Fruit fly (Drosophila melanogaster) whole organism, prepupa: Measurements from ENCODE around the gene CG6788.

Experiments
- Blimp-1 ChIP-seq: fragments of 200-800 bp; sonication (Bioruptor generic); optimal IDR thresholded peaks from 3 replicates; lab custom pipeline; 2017; ENCODE audit warnings: missing biosample characterization, missing genetic modification characterization, mild to moderate bottlenecking, moderate library complexity, missing genetic modification reagents
- CG10669 ChIP-seq: fragments of 200-800 bp; sonication (Bioruptor generic); optimal IDR thresholded peaks from 3 replicates; lab custom pipeline; 2018; ENCODE audit warnings: missing biosample characterization, mild to moderate bottlenecking, missing genetic modification characterization, moderate library complexity
- CG11294 ChIP-seq: fragments of 200-800 bp; sonication (Bioruptor generic); IDR thresholded peaks from 2 replicates; pipeline ENCODE4 v1.3.6; 2022; ENCODE audit warnings: missing biosample characterization, missing genetic modification characterization
- CG11762 ChIP-seq: fragments of 200-800 bp; sonication (Bioruptor generic); optimal IDR thresholded peaks from 3 replicates; lab custom pipeline; 2016; ENCODE audit warnings: missing biosample characterization, missing genetic modification characterization; ENCODE audit not compliant: insufficient read depth
- CG1621 ChIP-seq: fragments of 200-800 bp; sonication (Bioruptor generic); optimal IDR thresholded peaks from 3 replicates; lab custom pipeline; 2018; ENCODE audit warnings: missing biosample characterization, mild to moderate bottlenecking, missing genetic modification characterization
- CG16779 ChIP-seq: fragments of 200-800 bp; sonication (Bioruptor generic); optimal IDR thresholded peaks from 3 replicates; lab custom pipeline; 2017; ENCODE audit warnings: missing biosample characterization, mild to moderate bottlenecking, missing genetic modification characterization
- CG3032 ChIP-seq: fragments of 200-800 bp; optimal IDR thresholded peaks from 2 replicates; lab custom pipeline; 2019; ENCODE audit warnings: missing biosample characterization, mild to moderate bottlenecking, missing genetic modification characterization, moderate library complexity
- CG31627 ChIP-seq: fragments of 200-800 bp; sonication (Bioruptor generic); optimal IDR thresholded peaks from 3 replicates; lab custom pipeline; 2016; ENCODE audit warnings: missing biosample characterization, missing genetic modification characterization
- CG34406 ChIP-seq: fragments of 200-800 bp; sonication (Bioruptor generic); optimal IDR thresholded peaks from 3 replicates; lab custom pipeline; 2016; ENCODE audit warnings: missing biosample characterization, missing genetic modification characterization
- CG3919 ChIP-seq: fragments of 200-800 bp; sonication (Bioruptor generic); optimal IDR thresholded peaks from 3 replicates; lab custom pipeline; 2016; ENCODE audit warnings: missing biosample characterization, missing genetic modification characterization
- CG6163 ChIP-seq: fragments of 200-800 bp; sonication (Bioruptor generic); IDR thresholded peaks from 3 replicates; pipeline ENCODE4 v1.3.6; 2022; ENCODE audit warnings: missing biosample characterization, missing genetic modification characterization
- CG6276 ChIP-seq: fragments of 200-800 bp; sonication (Bioruptor generic); optimal IDR thresholded peaks from 2 replicates; lab custom pipeline; 2017; ENCODE audit warnings: missing biosample characterization, mild to moderate bottlenecking, missing genetic modification characterization
- CG6808 ChIP-seq: fragments of 200-800 bp; sonication (Bioruptor generic); optimal IDR thresholded peaks from 3 replicates; lab custom pipeline; 2017; ENCODE audit warnings: missing biosample characterization, missing genetic modification characterization, mild to moderate bottlenecking, moderate library complexity, missing genetic modification reagents
- CG6854 ChIP-seq: fragments of 200-800 bp; sonication (Bioruptor generic); optimal IDR thresholded peaks from 2 replicates; lab custom pipeline; 2017; ENCODE audit warnings: missing biosample characterization, mild to moderate bottlenecking, missing genetic modification characterization
- CG7368 ChIP-seq: fragments of 200-800 bp; sonication (Bioruptor generic); optimal IDR thresholded peaks from 3 replicates; lab custom pipeline; 2016; ENCODE audit warnings: missing biosample characterization, missing genetic modification characterization
- CG8119 ChIP-seq: fragments of 200-800 bp; sonication (Bioruptor generic); IDR thresholded peaks from 3 replicates; pipeline ENCODE4 v1.3.6; 2022; ENCODE audit warnings: missing biosample characterization, missing genetic modification characterization
- CG8319 ChIP-seq: fragments of 200-800 bp; sonication (Bioruptor generic); optimal IDR thresholded peaks from 3 replicates; lab custom pipeline; 2016; ENCODE audit warnings: missing biosample characterization, missing genetic modification characterization
- CG9139 ChIP-seq: fragments of 200-800 bp; sonication (Bioruptor generic); optimal IDR thresholded peaks from 3 replicates; lab custom pipeline; 2017; ENCODE audit warnings: missing biosample characterization, mild to moderate bottlenecking, missing genetic modification characterization
- Eip75B ChIP-seq: fragments of 200-800 bp; sonication (Bioruptor generic); optimal IDR thresholded peaks from 3 replicates; lab custom pipeline; 2016; ENCODE audit warnings: missing biosample characterization, missing genetic modification characterization
- Eip78C ChIP-seq: fragments of 200-800 bp; sonication (Bioruptor generic); peaks from one replicate; lab custom pipeline; 2016; ENCODE audit warnings: missing biosample characterization, missing genetic modification characterization
- Ets21C ChIP-seq: fragments of 200-800 bp; sonication (Bioruptor generic); optimal IDR thresholded peaks from 3 replicates; lab custom pipeline; 2016; ENCODE audit warnings: missing biosample characterization, missing genetic modification characterization
- Ets96B ChIP-seq: fragments of 200-800 bp; optimal IDR thresholded peaks from 2 replicates; lab custom pipeline; 2019; ENCODE audit warnings: missing biosample characterization, mild to moderate bottlenecking, missing genetic modification characterization, moderate library complexity
- Hr38 ChIP-seq: sonication (Bioruptor generic); optimal IDR thresholded peaks from 2 replicates; lab custom pipeline; 2016; ENCODE audit warnings: missing biosample characterization, missing genetic modification characterization
- Hr39 ChIP-seq: fragments of 200-800 bp; sonication (Bioruptor generic); optimal IDR thresholded peaks from 2 replicates; lab custom pipeline; 2016; ENCODE audit warnings: missing biosample characterization, missing genetic modification characterization
- Hr4 ChIP-seq: fragments of 200-800 bp; sonication (Bioruptor generic); optimal IDR thresholded peaks from 3 replicates; lab custom pipeline; 2016; ENCODE audit warnings: missing biosample characterization, missing genetic modification characterization
- Lpt ChIP-seq: fragments of 200-800 bp; sonication (Bioruptor generic); optimal IDR thresholded peaks from 3 replicates; lab custom pipeline; 2016; ENCODE audit warnings: missing biosample characterization, missing genetic modification characterization
- Met ChIP-seq: fragments of 200-800 bp; sonication (Bioruptor generic); optimal IDR thresholded peaks from 3 replicates; lab custom pipeline; 2016; ENCODE audit warnings: missing biosample characterization, missing genetic modification characterization
- OdsH ChIP-seq: fragments of 200-800 bp; sonication (Bioruptor generic); optimal IDR thresholded peaks from 3 replicates; lab custom pipeline; 2016; ENCODE audit warnings: missing biosample characterization, missing genetic modification characterization
- Sox102F ChIP-seq: fragments of 200-800 bp; sonication (Bioruptor generic); optimal IDR thresholded peaks from 2 replicates; lab custom pipeline; 2016; ENCODE audit warnings: missing biosample characterization, mild to moderate bottlenecking, missing genetic modification characterization
- Sox14 ChIP-seq: fragments of 200-800 bp; sonication (Bioruptor generic); optimal IDR thresholded peaks from 3 replicates; lab custom pipeline; 2016; ENCODE audit warnings: missing biosample characterization, missing genetic modification characterization
- acj6 ChIP-seq: fragments of 200-800 bp; sonication (Bioruptor generic); optimal IDR thresholded peaks from 3 replicates; lab custom pipeline; 2016; ENCODE audit warnings: missing biosample characterization, missing genetic modification characterization
- dac ChIP-seq: fragments of 200-800 bp; sonication (Bioruptor generic); optimal IDR thresholded peaks from 2 replicates; lab custom pipeline; 2017; ENCODE audit warnings: missing biosample characterization, mild to moderate bottlenecking, missing genetic modification characterization
- eg ChIP-seq: fragments of 200-800 bp; sonication (Bioruptor generic); IDR thresholded peaks from 3 replicates; pipeline ENCODE4 v1.3.6; 2022; ENCODE audit warnings: missing biosample characterization, missing genetic modification characterization
- esn ChIP-seq: fragments of 200-800 bp; sonication (Bioruptor generic); optimal IDR thresholded peaks from 2 replicates; lab custom pipeline; 2016; ENCODE audit warnings: missing biosample characterization, mild to moderate bottlenecking, missing genetic modification characterization, moderate library complexity
- fd59A ChIP-seq: fragments of 200-800 bp; sonication (Bioruptor generic); optimal IDR thresholded peaks from 2 replicates; lab custom pipeline; 2017; ENCODE audit warnings: missing biosample characterization, mild to moderate bottlenecking, missing genetic modification characterization, missing genetic modification reagents
- fkh ChIP-seq: fragments of 200-800 bp; sonication (Bioruptor generic); optimal IDR thresholded peaks from 3 replicates; lab custom pipeline; 2017; ENCODE audit warnings: missing biosample characterization, mild to moderate bottlenecking, missing genetic modification characterization, moderate library complexity
- lz ChIP-seq: fragments of 200-800 bp; sonication (Bioruptor generic); optimal IDR thresholded peaks from 3 replicates; lab custom pipeline; 2016; ENCODE audit warnings: missing biosample characterization, missing genetic modification characterization
- net ChIP-seq: fragments of 200-800 bp; sonication (Bioruptor generic); optimal IDR thresholded peaks from 3 replicates; lab custom pipeline; 2016; ENCODE audit warnings: missing biosample characterization, missing genetic modification characterization
- pdm3 ChIP-seq: fragments of 200-800 bp; sonication (Bioruptor generic); optimal IDR thresholded peaks from 3 replicates; lab custom pipeline; 2016; ENCODE audit warnings: missing biosample characterization, missing genetic modification characterization
- salr ChIP-seq, 2 experiments: fragments of 200-800 bp; sonication (Bioruptor generic); optimal IDR thresholded peaks; 3 replicates each; lab custom pipeline; 2016 to 2018; ENCODE audit warnings: missing biosample characterization in 2 of 2, missing genetic modification characterization in 2 of 2, mild to moderate bottlenecking in 1 of 2
- spab ChIP-seq: fragments of 200-800 bp; sonication (Bioruptor generic); optimal IDR thresholded peaks from 2 replicates; lab custom pipeline; 2017; ENCODE audit warnings: missing biosample characterization, mild to moderate bottlenecking, missing genetic modification characterization, missing genetic modification reagents
- ss ChIP-seq, 2 experiments: fragments of 200-800 bp; sonication (Bioruptor generic); optimal IDR thresholded peaks; 2 replicates in 1 of 2; 3 replicates in 1 of 2; lab custom pipeline; 2017 to 2018; ENCODE audit warnings: mild to moderate bottlenecking in 2 of 2, missing biosample characterization in 2 of 2, missing genetic modification characterization in 2 of 2, moderate library complexity in 1 of 2
- svp ChIP-seq: fragments of 200-800 bp; sonication (Bioruptor generic); peaks from one replicate; lab custom pipeline; 2016; ENCODE audit warnings: missing biosample characterization, missing genetic modification characterization
- topi ChIP-seq: fragments of 200-800 bp; sonication (Bioruptor generic); optimal IDR thresholded peaks from 3 replicates; lab custom pipeline; 2016; ENCODE audit warnings: missing biosample characterization, missing genetic modification characterization
- vri ChIP-seq: fragments of 200-800 bp; sonication (Bioruptor generic); optimal IDR thresholded peaks from 3 replicates; lab custom pipeline; 2016; ENCODE audit warnings: missing biosample characterization, mild to moderate bottlenecking, missing genetic modification characterization

The CG6788 gene

dm6 chrX:17887877-17888276 is at the start of gene CG6788:
Gene CG6788, plus strand, starts transcription at chrX:17888177.
- no peak for TF ChIP-seq CG6276
- no peak for TF ChIP-seq Eip78C (GFP tag; lab: Kevin White, UChicago)
- TF ChIP-seq dac (GFP tag; lab: Kevin White, UChicago), result no peak
- no peak for TF ChIP-seq CG11762 (GFP tag; lab: Kevin White, UChicago)
- TF ChIP-seq acj6 (GFP tag; lab: Kevin White, UChicago), result no peak
- no peak for TF ChIP-seq CG1621 (tag; lab: Kevin White, UChicago)
- no peak for TF ChIP-seq CG6854 (GFP tag; lab: Kevin White, UChicago)
- no peak for TF ChIP-seq CG16779 (tag; lab: Kevin White, UChicago)
- no peak for TF ChIP-seq Blimp-1 (GFP tag; lab: Kevin White, UChicago)
- no peak for TF ChIP-seq Hr39 (GFP tag; lab: Kevin White, UChicago)
- no peak for TF ChIP-seq salr (GFP tag; optimal IDR thresholded peaks at IDR 0.05; lab: Kevin White, UChicago)

- peak; percentile 60 for TF ChIP-seq Eip78C (GFP tag; lab: Kevin White, UChicago)
- TF ChIP-seq svp (GFP tag; lab: Kevin White, UChicago), result no peak
Observed at dm6 chrX:17841923-17842322, 46.1 kb upstream of the CG6788 start, which contains the start of gene Taf9. Gene Taf9, plus strand, starts transcription at chrX:17842161.

- TF ChIP-seq CG6276, result no peak
- no peak for TF ChIP-seq CG16779 (tag; lab: Kevin White, UChicago)
- TF ChIP-seq Ets21C (GFP tag; lab: Kevin White, UChicago), result peak; percentile 69
- TF ChIP-seq Eip75B (GFP tag; lab: Kevin White, UChicago), result peak; percentile 72
- TF ChIP-seq esn (GFP tag; lab: Kevin White, UChicago), result peak; percentile 84
- TF ChIP-seq CG9139 (GFP tag; lab: Kevin White, UChicago), result peak; percentile 81
- peak; percentile 78 for TF ChIP-seq net (GFP tag; lab: Kevin White, UChicago)
- TF ChIP-seq CG6854 (GFP tag; lab: Kevin White, UChicago), result peak; percentile 57
- peak; percentile 79 for TF ChIP-seq Hr39 (GFP tag; lab: Kevin White, UChicago)
- peak; percentile 96 for TF ChIP-seq svp (GFP tag; lab: Kevin White, UChicago)
- peak; percentile 80 for TF ChIP-seq CG1621 (tag; lab: Kevin White, UChicago)
- peak; percentile 85 for TF ChIP-seq Lpt
- peak; percentile 84 for TF ChIP-seq CG8319 (GFP tag; lab: Kevin White, UChicago)
- TF ChIP-seq vri (GFP tag; lab: Kevin White, UChicago), result peak; percentile 51
- peak; percentile 83 for TF ChIP-seq lz (GFP tag; lab: Kevin White, UChicago)
- peak; percentile 85 for TF ChIP-seq topi (GFP tag; lab: Kevin White, UChicago)
- peak; percentile 95 for TF ChIP-seq CG8119 (GFP tag; lab: Robert Waterston, UW)
- TF ChIP-seq spab (GFP tag; lab: Kevin White, UChicago), result peak; percentile 80
- TF ChIP-seq CG6808, result peak; percentile 88
- TF ChIP-seq CG34406 (GFP tag; lab: Kevin White, UChicago), result peak; percentile 88
- TF ChIP-seq eg (GFP tag; lab: Robert Waterston, UW), result peak; percentile 97
- TF ChIP-seq OdsH (GFP tag; lab: Kevin White, UChicago), result peak; percentile 92
- TF ChIP-seq Met (GFP tag; lab: Kevin White, UChicago), result no peak
- TF ChIP-seq Hr38, result no peak
- TF ChIP-seq Blimp-1 (GFP tag; lab: Kevin White, UChicago), result peak; percentile 77
- peak; percentile 90 for TF ChIP-seq CG10669
- TF ChIP-seq Hr4 (GFP tag; lab: Kevin White, UChicago), result no peak
- TF ChIP-seq CG11294, result peak; percentile 91
- peak; percentile 71 for TF ChIP-seq fd59A (GFP tag; lab: Kevin White, UChicago)
- TF ChIP-seq pdm3 (GFP tag; lab: Kevin White, UChicago), result peak; percentile 86
- peak; percentile 61 for TF ChIP-seq fkh (GFP tag; lab: Kevin White, UChicago)
- TF ChIP-seq Sox14 (GFP tag; lab: Kevin White, UChicago), result peak; percentile 81
- TF ChIP-seq dac (GFP tag; lab: Kevin White, UChicago), result peak; percentile 69
- TF ChIP-seq CG6163 (GFP tag; lab: Robert Waterston, UW), result peak; percentile 95
- peak; percentile 91 for TF ChIP-seq acj6 (GFP tag; lab: Kevin White, UChicago)
- peak; percentile 96 for TF ChIP-seq Eip78C (GFP tag; lab: Kevin White, UChicago)
- TF ChIP-seq ss (GFP tag; optimal IDR thresholded peaks at IDR 0.05; lab: Kevin White, UChicago), result peak; percentile 69 to 84
- peak; percentile 92 for TF ChIP-seq CG3919 (GFP tag; lab: Kevin White, UChicago)
- TF ChIP-seq Ets96B (tag; lab: Kevin White, UChicago), result peak; percentile 95
- peak; percentile 94 for TF ChIP-seq CG3032
- TF ChIP-seq salr (GFP tag; optimal IDR thresholded peaks at IDR 0.05; lab: Kevin White, UChicago), result peak; percentile 61 to 85
- no peak for TF ChIP-seq Sox102F (GFP tag; lab: Kevin White, UChicago)
- peak; percentile 86 for TF ChIP-seq CG7368 (GFP tag; lab: Kevin White, UChicago)
- peak; percentile 82 for TF ChIP-seq CG31627 (GFP tag; lab: Kevin White, UChicago)
Observed at dm6 chrX:17844623-17845022, 43.4 kb upstream of the CG6788 start, which contains the start of the genes CG8142 and Ucp4A. Gene CG8142, minus strand, starts transcription at chrX:17844704. Gene Ucp4A, plus strand, starts transcription at chrX:17844949.
